Worm (Caenorhabditis elegans) whole organism, L4 larva: ENCODE measurements around the gene frpr-7.
A peak's percentile ranks its signal among the peaks of the same experiment; 100 is the strongest.

Source experiments
- F44E2.7 ChIP-seq: fragments of 200-800 bp; sonication (Bioruptor generic); IDR thresholded peaks from 2 replicates; pipeline ENCODE4 v2.1.2; 2022; ENCODE audit warnings: missing genetic modification characterization, missing compliant biosample characterization
- R02D3.7 ChIP-seq: fragments of 150-350 bp; sonication (generic microtip); optimal IDR thresholded peaks from 3 replicates; lab custom pipeline; 2014; ENCODE audit warnings: missing biosample characterization, missing genetic modification characterization
- T20F7.1 ChIP-seq: fragments of 200-800 bp; sonication (Bioruptor generic); optimal IDR thresholded peaks from 2 replicates; lab custom pipeline; 2018; ENCODE audit warnings: mild to moderate bottlenecking, missing genetic modification characterization, missing compliant biosample characterization
- T26A8.4 ChIP-seq: fragments of 200-800 bp; sonication (Bioruptor generic); IDR thresholded peaks from 2 replicates; pipeline ENCODE4 v1.3.6; 2022; ENCODE audit warnings: missing genetic modification characterization, missing compliant biosample characterization
- Y105C5A.15 ChIP-seq: fragments of 200-800 bp; sonication (Bioruptor generic); IDR thresholded peaks from 2 replicates; pipeline ENCODE4 v1.3.6; 2022; ENCODE audit warnings: missing genetic modification characterization, missing compliant biosample characterization
- Y75B8A.6 ChIP-seq: fragments of 200-800 bp; sonication (Bioruptor generic); IDR thresholded peaks from 2 replicates; pipeline ENCODE4 v1.3.6; 2022; ENCODE audit warnings: missing genetic modification reagents, missing genetic modification characterization, missing compliant biosample characterization
- ZK546.5 ChIP-seq, 2 experiments: sonication (generic microtip); optimal IDR thresholded peaks; 2 replicates each; lab custom pipeline; 2017; ENCODE audit warnings: missing biosample characterization in 2 of 2, missing genetic modification characterization in 2 of 2
- aly-2 ChIP-seq: sonication (generic microtip); optimal IDR thresholded peaks from 2 replicates; lab custom pipeline; 2018; ENCODE audit warnings: missing biosample characterization, missing genetic modification characterization
- arid-1 ChIP-seq: fragments of 200-800 bp; sonication (Bioruptor generic); conservative IDR thresholded peaks from 2 replicates; pipeline ENCODE4 v1.3.6; 2022; ENCODE audit warnings: missing genetic modification reagents, missing genetic modification characterization, missing compliant biosample characterization
- attf-4 ChIP-seq: sonication (generic microtip); optimal IDR thresholded peaks from 3 replicates; lab custom pipeline; 2017; ENCODE audit warnings: missing biosample characterization, missing genetic modification characterization
- ceh-20 ChIP-seq: fragments of 200-800 bp; sonication (Bioruptor generic); IDR thresholded peaks from 2 replicates; pipeline ENCODE4 v1.3.6; 2022; ENCODE audit warnings: missing genetic modification reagents, missing genetic modification characterization, missing compliant biosample characterization
- ceh-32 ChIP-seq: sonication (generic microtip); optimal IDR thresholded peaks from 2 replicates; lab custom pipeline; 2016; ENCODE audit warnings: mild to moderate bottlenecking, missing genetic modification characterization, missing compliant biosample characterization; ENCODE audit not compliant: poor library complexity
- ceh-62 ChIP-seq: sonication (generic microtip); optimal IDR thresholded peaks from 2 replicates; lab custom pipeline; 2017; ENCODE audit warnings: missing biosample characterization, missing genetic modification characterization
- cey-2 ChIP-seq: sonication (generic microtip); optimal IDR thresholded peaks from 3 replicates; lab custom pipeline; 2017; ENCODE audit warnings: missing genetic modification characterization, mild to moderate bottlenecking, missing compliant biosample characterization, antibody characterized with exemption, borderline replicate concordance; ENCODE audit not compliant: insufficient read depth
- ctbp-1 ChIP-seq: fragments of 200-800 bp; sonication (Bioruptor generic); IDR thresholded peaks from 2 replicates; pipeline ENCODE4 v1.3.6; 2022; ENCODE audit warnings: missing genetic modification reagents, missing genetic modification characterization, missing compliant biosample characterization
- daf-12 ChIP-seq: fragments of 150-350 bp; optimal IDR thresholded peaks from 2 replicates; lab custom pipeline; 2014; ENCODE audit warnings: missing biosample characterization, missing genetic modification reagents, missing genetic modification characterization
- daf-16 ChIP-seq, 3 experiments: sonication (generic microtip); optimal IDR thresholded peaks; 2 replicates each; lab custom pipeline; 2016 to 2017; ENCODE audit warnings: missing genetic modification characterization in 3 of 3, missing genetic modification reagents in 3 of 3, mild to moderate bottlenecking in 2 of 3, missing compliant biosample characterization in 2 of 3, missing biosample characterization in 1 of 3, moderate library complexity in 1 of 3
- daf-19 ChIP-seq: fragments of 200-800 bp; sonication (Bioruptor generic); conservative IDR thresholded peaks from 2 replicates; pipeline ENCODE4 v1.3.6; 2022; ENCODE audit warnings: missing genetic modification characterization, missing compliant biosample characterization
- dmd-9 ChIP-seq: fragments of 200-800 bp; sonication (Bioruptor generic); IDR thresholded peaks from 2 replicates; pipeline ENCODE4 v1.3.6; 2022; ENCODE audit warnings: missing genetic modification reagents, missing genetic modification characterization, missing compliant biosample characterization
- dpl-1 ChIP-seq: fragments of 150-350 bp; optimal IDR thresholded peaks from 2 replicates; lab custom pipeline; 2014; ENCODE audit warnings: missing biosample characterization, missing genetic modification reagents, missing genetic modification characterization
- duxl-1 ChIP-seq: sonication (generic microtip); optimal IDR thresholded peaks from 2 replicates; lab custom pipeline; 2016; ENCODE audit warnings: mild to moderate bottlenecking, missing genetic modification characterization, moderate library complexity, missing compliant biosample characterization; ENCODE audit not compliant: poor library complexity
- egl-27 ChIP-seq: sonication (generic microtip); optimal IDR thresholded peaks from 3 replicates; lab custom pipeline; 2017; ENCODE audit warnings: missing biosample characterization, missing genetic modification reagents, missing genetic modification characterization
- fkh-10 ChIP-seq: fragments of 150-350 bp; optimal IDR thresholded peaks from 2 replicates; lab custom pipeline; 2014; ENCODE audit warnings: missing biosample characterization, missing genetic modification reagents, missing genetic modification characterization
- fos-1 ChIP-seq: fragments of 150-350 bp; optimal IDR thresholded peaks from 2 replicates; lab custom pipeline; 2014; ENCODE audit warnings: missing biosample characterization, missing genetic modification characterization
- hmg-1.1 ChIP-seq: fragments of 200-800 bp; sonication (Bioruptor generic); IDR thresholded peaks from 2 replicates; pipeline ENCODE4 v1.3.6; 2022; ENCODE audit warnings: missing genetic modification reagents, missing genetic modification characterization, missing compliant biosample characterization
- lin-15B ChIP-seq: fragments of 150-350 bp; sonication (generic microtip); optimal IDR thresholded peaks from 3 replicates; lab custom pipeline; 2014; ENCODE audit warnings: missing biosample characterization, missing genetic modification characterization
- lin-38 ChIP-seq: fragments of 200-800 bp; sonication (Bioruptor generic); IDR thresholded peaks from 2 replicates; pipeline ENCODE4 v1.3.6; 2022; ENCODE audit warnings: missing genetic modification reagents, missing genetic modification characterization, missing compliant biosample characterization
- lir-3 ChIP-seq: sonication (generic microtip); optimal IDR thresholded peaks from 2 replicates; lab custom pipeline; 2016; ENCODE audit warnings: mild to moderate bottlenecking, missing genetic modification characterization, missing compliant biosample characterization
- lsy-2 ChIP-seq, 2 experiments: fragments of 150-350 bp in 1 of 2; sonication (generic microtip) in 1 of 2; optimal IDR thresholded peaks; 2 replicates each; lab custom pipeline; 2014 to 2017; ENCODE audit warnings: missing biosample characterization in 2 of 2, missing genetic modification characterization in 2 of 2
- madf-9 ChIP-seq: fragments of 200-800 bp; sonication (Bioruptor generic); conservative IDR thresholded peaks from 2 replicates; pipeline ENCODE4 v1.3.6; 2022; ENCODE audit warnings: missing genetic modification reagents, missing genetic modification characterization, missing compliant biosample characterization
- mdl-1 ChIP-seq, 2 experiments: fragments of 150-350 bp in 1 of 2; sonication (generic microtip) in 1 of 2; optimal IDR thresholded peaks; 2 replicates each; lab custom pipeline; 2014 to 2017; ENCODE audit warnings: missing biosample characterization in 2 of 2, missing genetic modification characterization in 2 of 2
- mdt-29 ChIP-seq: fragments of 200-800 bp; sonication (Bioruptor generic); IDR thresholded peaks from 2 replicates; pipeline ENCODE4 v1.3.6; 2022; ENCODE audit warnings: missing genetic modification reagents, missing genetic modification characterization, missing compliant biosample characterization
- mes-2 ChIP-seq: sonication (generic microtip); optimal IDR thresholded peaks from 2 replicates; lab custom pipeline; 2016; ENCODE audit warnings: missing genotype, mild to moderate bottlenecking, missing genetic modification characterization, missing compliant biosample characterization; ENCODE audit not compliant: poor library complexity, severe bottlenecking
- mxl-2 ChIP-seq: fragments of 200-800 bp; sonication (Bioruptor generic); conservative IDR thresholded peaks from 2 replicates; pipeline ENCODE4 v1.3.6; 2022; ENCODE audit warnings: missing genetic modification reagents, missing genetic modification characterization, missing compliant biosample characterization
- nhr-10 ChIP-seq: fragments of 150-350 bp; optimal IDR thresholded peaks from 2 replicates; lab custom pipeline; 2014; ENCODE audit warnings: missing biosample characterization, missing genetic modification characterization
- nhr-111 ChIP-seq: fragments of 200-800 bp; sonication (Bioruptor generic); optimal IDR thresholded peaks from 2 replicates; lab custom pipeline; 2018; ENCODE audit warnings: mild to moderate bottlenecking, missing genetic modification characterization, missing compliant biosample characterization
- nhr-42 ChIP-seq: fragments of 200-800 bp; sonication (Bioruptor generic); IDR thresholded peaks from 2 replicates; pipeline ENCODE4 v1.3.6; 2022; ENCODE audit warnings: missing genetic modification characterization, missing compliant biosample characterization
- nhr-6 ChIP-seq: fragments of 150-350 bp; optimal IDR thresholded peaks from 2 replicates; lab custom pipeline; 2014; ENCODE audit warnings: missing biosample characterization, missing genetic modification characterization
- nhr-77 ChIP-seq: fragments of 150-350 bp; optimal IDR thresholded peaks from 2 replicates; lab custom pipeline; 2014; ENCODE audit warnings: missing biosample characterization, missing genetic modification characterization
- rbr-2 ChIP-seq: sonication (generic microtip); optimal IDR thresholded peaks from 2 replicates; lab custom pipeline; 2016; ENCODE audit warnings: missing genotype, missing genetic modification characterization, missing compliant biosample characterization
- skn-1 ChIP-seq: fragments of 150-350 bp; optimal IDR thresholded peaks from 2 replicates; lab custom pipeline; 2014; ENCODE audit warnings: missing biosample characterization, missing genetic modification characterization
- snpc-4 ChIP-seq: fragments of 150-350 bp; optimal IDR thresholded peaks from 2 replicates; lab custom pipeline; 2014; ENCODE audit warnings: missing biosample characterization, missing genetic modification characterization
- tag-97 ChIP-seq: fragments of 200-800 bp; sonication (Bioruptor generic); IDR thresholded peaks from 2 replicates; pipeline ENCODE4 v1.3.6; 2022; ENCODE audit warnings: missing genetic modification characterization, missing compliant biosample characterization
- unc-130 ChIP-seq: sonication (generic microtip); optimal IDR thresholded peaks from 2 replicates; lab custom pipeline; 2016; ENCODE audit warnings: missing genetic modification reagents, missing genetic modification characterization, missing compliant biosample characterization
- unc-39 ChIP-seq: sonication (generic microtip); optimal IDR thresholded peaks from 2 replicates; lab custom pipeline; 2017; ENCODE audit warnings: missing biosample characterization, missing genetic modification characterization
- zag-1 ChIP-seq: fragments of 150-350 bp; optimal IDR thresholded peaks from 2 replicates; lab custom pipeline; 2014; ENCODE audit warnings: missing biosample characterization, missing genetic modification characterization
- zfp-2 ChIP-seq: sonication (generic microtip); optimal IDR thresholded peaks from 2 replicates; lab custom pipeline; 2016; ENCODE audit warnings: mild to moderate bottlenecking, missing genetic modification characterization, missing compliant biosample characterization
- zip-2 ChIP-seq: fragments of 150-350 bp; optimal IDR thresholded peaks from 2 replicates; lab custom pipeline; 2014; ENCODE audit warnings: missing biosample characterization, missing genetic modification characterization

The frpr-7 gene

DNA sequence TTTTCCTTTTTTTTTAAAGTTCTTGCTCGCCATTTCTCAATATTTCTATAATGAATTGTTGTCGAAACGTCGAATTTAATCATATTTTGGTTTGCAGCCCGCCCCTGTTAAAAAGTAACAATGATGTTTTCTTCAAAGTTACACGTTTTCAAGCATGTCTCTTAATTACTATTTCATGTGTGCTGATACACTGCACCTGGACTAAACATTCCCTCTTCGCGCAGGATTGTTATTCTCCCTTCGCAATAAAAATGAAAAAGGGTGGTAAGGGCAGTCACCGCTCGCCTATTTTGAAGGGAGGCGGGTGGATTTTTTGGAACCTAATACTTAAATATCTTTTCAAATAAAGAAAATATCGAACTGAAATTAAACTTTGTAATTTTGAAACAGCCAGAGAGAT lies 34.2 kb downstream of the frpr-7 start (continued):
- TF ChIP-seq daf-16 (GFP tag; optimal IDR thresholded peaks at IDR 0.05; lab: Kevin White, UChicago) (peak in 1 of 2 experiments; percentile 39), daf-16 (tag; optimal IDR thresholded peaks at IDR 0.05; lab: Kevin White, UChicago) (no peak), R02D3.7 (no peak), T26A8.4 (GFP tag; lab: Robert Waterston, UW) (peak; percentile 83), ceh-32 (tag; lab: Kevin White, UChicago) (no peak), dpl-1 (GFP tag; lab: Kevin White, UChicago) (no peak), zag-1 (no peak), zip-2 (tag; lab: Kevin White, UChicago) (peak; percentile 8), ctbp-1 (GFP tag; lab: Robert Waterston, UW) (no peak), arid-1 (no peak)
- TF ChIP-seq, all 104 proteins: peak for 31

DNA sequence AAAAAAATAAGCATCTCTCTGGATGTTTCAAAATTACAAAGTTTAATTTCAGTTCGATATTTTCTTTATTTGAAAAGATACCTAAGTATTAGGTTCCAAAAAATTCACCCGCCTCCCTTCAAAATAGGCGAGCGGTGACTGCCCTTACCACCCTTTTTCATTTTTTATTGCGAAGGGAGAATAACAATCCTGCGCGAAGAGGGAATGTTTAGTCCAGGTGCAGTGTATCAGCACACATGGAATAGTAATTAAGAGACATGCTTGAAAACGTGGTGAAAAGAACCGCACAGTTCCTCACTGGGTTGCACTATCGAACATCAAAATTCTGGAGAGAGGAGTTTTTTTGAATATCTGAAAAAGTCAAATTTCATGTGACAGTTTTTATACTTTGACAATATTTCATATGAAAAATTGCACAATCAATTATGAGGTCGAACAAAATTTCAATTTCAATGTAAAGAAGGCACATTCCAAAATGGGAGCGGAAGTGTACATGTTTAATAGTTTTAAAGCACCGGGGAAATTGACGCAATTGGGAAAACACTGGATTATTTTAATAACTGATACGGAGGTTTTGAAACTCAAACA lies 35.2 kb downstream of the frpr-7 start:
- TF ChIP-seq daf-12 (tag; lab: Kevin White, UChicago) (no peak), unc-130 (no peak), lir-3 (tag; lab: Kevin White, UChicago) (peak; percentile 15), cey-2 (tag; lab: Kevin White, UChicago) (no peak), snpc-4 (no peak), rbr-2 (peak; percentile 94), tag-97 (no peak), hmg-1.1 (GFP tag; lab: Robert Waterston, UW) (peak; percentile 99), mdl-1 (tag; optimal IDR thresholded peaks at IDR 0.05; lab: Kevin White, UChicago) (peak; percentile 21 to 68), ceh-20 (GFP tag; lab: Robert Waterston, UW) (peak; percentile 93), duxl-1 (tag; lab: Kevin White, UChicago) (peak; percentile 96), nhr-111 (GFP tag; lab: Kevin White, UChicago) (no peak), zip-2 (tag; lab: Kevin White, UChicago) (peak; percentile 75), T26A8.4 (GFP tag; lab: Robert Waterston, UW) (peak; percentile 98), lsy-2 (tag; optimal IDR thresholded peaks at IDR 0.05; lab: Kevin White, UChicago) (peak; percentile 61 to 82), lin-38 (GFP tag; lab: Robert Waterston, UW) (peak; percentile 85), zfp-2 (tag; lab: Kevin White, UChicago) (peak; percentile 51), madf-9 (peak; percentile 94), ZK546.5 (tag; optimal IDR thresholded peaks at IDR 0.05; lab: Kevin White, UChicago) (no peak), T20F7.1 (GFP tag; lab: Kevin White, UChicago) (peak; percentile 84), mxl-2 (GFP tag; lab: Robert Waterston, UW) (peak; percentile 48; the same call in 1 of the 2 replicates), skn-1 (tag; lab: Kevin White, UChicago) (no peak), aly-2 (tag; lab: Kevin White, UChicago) (no peak), Y105C5A.15 (GFP tag; lab: Robert Waterston, UW) (no peak), nhr-42 (GFP tag; lab: Robert Waterston, UW) (peak; percentile 98), ceh-32 (tag; lab: Kevin White, UChicago) (peak; percentile 70), ceh-62 (tag; lab: Kevin White, UChicago) (no peak), fkh-10 (GFP tag; lab: Kevin White, UChicago) (peak; percentile 52), unc-39 (tag; lab: Kevin White, UChicago) (no peak), lin-15B (tag; lab: Kevin White, UChicago) (no peak), daf-19 (GFP tag; lab: Robert Waterston, UW) (peak; percentile 84), nhr-6 (tag; lab: Kevin White, UChicago) (peak; percentile 23), nhr-10 (tag; lab: Kevin White, UChicago) (no peak), zag-1 (peak; percentile 46), nhr-77 (tag; lab: Kevin White, UChicago) (peak; percentile 91), dmd-9 (peak; percentile 78), F44E2.7 (GFP tag; lab: Robert Waterston, UW) (no peak), attf-4 (tag; lab: Kevin White, UChicago) (no peak), mes-2 (peak; percentile 93), fos-1 (tag; lab: Kevin White, UChicago) (no peak), dpl-1 (GFP tag; lab: Kevin White, UChicago) (peak; percentile 9), Y75B8A.6 (no peak), mdt-29 (GFP tag; lab: Robert Waterston, UW) (peak; percentile 78), egl-27 (tag; lab: Kevin White, UChicago) (no peak)
